Worm (Caenorhabditis elegans): Measurements from ENCODE around the gene ztf-25.

ztf-25 gene

ce11 chrV:17623230-17623629 lies 21.6 kb downstream of the ztf-25 start, which contains the start of gene F57G4.1 (continued):
- no peak for TF ChIP-seq snu-23 (GFP tag; optimal IDR thresholded peaks at IDR 0.05)
- no peak for TF ChIP-seq F16B12.6 (tag; optimal IDR thresholded peaks at IDR 0.05)

ce11 chrV:17624906-17625305 lies 23.3 kb downstream of the ztf-25 start, which contains the start of gene F57G4.11:
Gene F57G4.11 (plus strand): TSS chrV:17625206.
- TF ChIP-seq F16B12.6 (tag; optimal IDR thresholded peaks at IDR 0.05) (no peak), fkh-10 (GFP tag; optimal IDR thresholded peaks at IDR 0.05) (no peak), C04F5.9 (tag; optimal IDR thresholded peaks at IDR 0.05) (no peak), efl-3 (GFP tag; optimal IDR thresholded peaks at IDR 0.05) (no peak), unc-30 (tag; optimal IDR thresholded peaks at IDR 0.05) (no peak), snu-23 (GFP tag; optimal IDR thresholded peaks at IDR 0.05) (no peak), unc-62 (GFP tag; optimal IDR thresholded peaks at IDR 0.05) (no peak), sptf-1 (tag; optimal IDR thresholded peaks at IDR 0.05) (no peak), unc-86 (tag; optimal IDR thresholded peaks at IDR 0.05) (no peak), ces-1 (GFP tag; optimal IDR thresholded peaks at IDR 0.05) (no peak), fkh-8 (tag; optimal IDR thresholded peaks at IDR 0.05) (no peak), pax-3 (tag; optimal IDR thresholded peaks at IDR 0.05) (no peak), ets-5 (GFP tag; IDR thresholded peaks at IDR 0.05) (no peak), aha-1 (tag; optimal IDR thresholded peaks at IDR 0.05) (no peak)

ce11 chrV:17628566-17628965 lies 26.9 kb downstream of the ztf-25 start, which contains the start of gene F57G4.10:
Gene F57G4.10 (plus strand): TSS chrV:17628866.
- TF ChIP-seq pqm-1 (tag; optimal IDR thresholded peaks at IDR 0.05): no peak
- TF ChIP-seq ces-1 (GFP tag; optimal IDR thresholded peaks at IDR 0.05): no peak
- TF ChIP-seq grh-1 (GFP tag; IDR thresholded peaks at IDR 0.05): no peak
- TF ChIP-seq fkh-8 (tag; optimal IDR thresholded peaks at IDR 0.05): no peak
- no peak for TF ChIP-seq dsc-1 (tag; optimal IDR thresholded peaks at IDR 0.05)
- no peak for TF ChIP-seq swsn-7 (tag; optimal IDR thresholded peaks at IDR 0.05)
- no peak for TF ChIP-seq unc-98 (GFP tag; IDR thresholded peaks at IDR 0.05)
- TF ChIP-seq aly-2 (tag; optimal IDR thresholded peaks at IDR 0.05): no peak

- TF ChIP-seq elt-3 (tag; optimal IDR thresholded peaks at IDR 0.05) (no peak), tlp-1 (tag; optimal IDR thresholded peaks at IDR 0.05) (no peak), mdl-1 (tag; optimal IDR thresholded peaks at IDR 0.05) (no peak)
Observed at ce11 chrV:17650427-17650826, 48.8 kb downstream of the ztf-25 start, which contains the start of gene fbxa-192. Gene fbxa-192 (minus strand): TSS chrV:17650527.
